Worm (Caenorhabditis elegans) whole organism, L4 larva: Measurements from ENCODE around the gene clec-56.

Experiments
- D1046.2 ChIP-seq: fragments of 200-800 bp; sonication (Bioruptor generic); IDR thresholded peaks from 2 replicates; pipeline ENCODE4 v1.3.6; 2022; ENCODE audit warnings: missing genetic modification characterization, missing compliant biosample characterization
- F49E8.2 ChIP-seq: sonication (generic microtip); optimal IDR thresholded peaks from 2 replicates; lab custom pipeline; 2016; ENCODE audit warnings: missing compliant biosample characterization, mild to moderate bottlenecking, missing genetic modification characterization, borderline replicate concordance
- Y48G9A.11 ChIP-seq: fragments of 200-800 bp; sonication (Bioruptor generic); IDR thresholded peaks from 2 replicates; pipeline ENCODE4 v1.3.6; 2022; ENCODE audit warnings: missing genetic modification reagents, missing genetic modification characterization, missing compliant biosample characterization
- aha-1 ChIP-seq: fragments of 150-350 bp; peaks from one replicate; lab custom pipeline; 2014; ENCODE audit warnings: missing biosample characterization, missing genetic modification characterization
- attf-4 ChIP-seq: sonication (generic microtip); optimal IDR thresholded peaks from 3 replicates; lab custom pipeline; 2017; ENCODE audit warnings: missing biosample characterization, missing genetic modification characterization
- ceh-20 ChIP-seq: fragments of 200-800 bp; sonication (Bioruptor generic); IDR thresholded peaks from 2 replicates; pipeline ENCODE4 v1.3.6; 2022; ENCODE audit warnings: missing genetic modification reagents, missing genetic modification characterization, missing compliant biosample characterization
- ceh-44 ChIP-seq: fragments of 200-800 bp; sonication (Bioruptor generic); IDR thresholded peaks from 2 replicates; pipeline ENCODE4 v1.3.6; 2022; ENCODE audit warnings: missing genetic modification reagents, missing genetic modification characterization, missing compliant biosample characterization
- ceh-62 ChIP-seq: sonication (generic microtip); optimal IDR thresholded peaks from 2 replicates; lab custom pipeline; 2017; ENCODE audit warnings: missing biosample characterization, missing genetic modification characterization
- ceh-82 ChIP-seq: sonication (generic microtip); optimal IDR thresholded peaks from 2 replicates; lab custom pipeline; 2017; ENCODE audit warnings: missing biosample characterization, missing genetic modification characterization
- dpl-1 ChIP-seq: fragments of 150-350 bp; optimal IDR thresholded peaks from 2 replicates; lab custom pipeline; 2014; ENCODE audit warnings: missing biosample characterization, missing genetic modification reagents, missing genetic modification characterization
- fos-1 ChIP-seq: fragments of 150-350 bp; optimal IDR thresholded peaks from 2 replicates; lab custom pipeline; 2014; ENCODE audit warnings: missing biosample characterization, missing genetic modification characterization
- gei-8 ChIP-seq: fragments of 200-800 bp; sonication (Bioruptor generic); optimal IDR thresholded peaks from 2 replicates; lab custom pipeline; 2018; ENCODE audit warnings: mild to moderate bottlenecking, missing genetic modification characterization, missing compliant biosample characterization
- jun-1 ChIP-seq: fragments of 150-350 bp; optimal IDR thresholded peaks from 2 replicates; lab custom pipeline; 2014; ENCODE audit warnings: missing biosample characterization, missing genetic modification reagents, missing genetic modification characterization
- lin-1 ChIP-seq: fragments of 200-800 bp; sonication (Bioruptor generic); IDR thresholded peaks from 2 replicates; pipeline ENCODE4 v1.3.6; 2022; ENCODE audit warnings: missing genetic modification reagents, missing genetic modification characterization, missing compliant biosample characterization
- lin-13 ChIP-seq: fragments of 150-350 bp; optimal IDR thresholded peaks from 2 replicates; lab custom pipeline; 2014; ENCODE audit warnings: missing biosample characterization, missing genetic modification reagents, missing genetic modification characterization
- lin-15B ChIP-seq: fragments of 150-350 bp; sonication (generic microtip); optimal IDR thresholded peaks from 3 replicates; lab custom pipeline; 2014; ENCODE audit warnings: missing biosample characterization, missing genetic modification characterization
- lin-39 ChIP-seq: fragments of 150-350 bp; optimal IDR thresholded peaks from 2 replicates; lab custom pipeline; 2014; ENCODE audit warnings: missing biosample characterization, missing genetic modification reagents, missing genetic modification characterization
- lir-3 ChIP-seq: sonication (generic microtip); optimal IDR thresholded peaks from 2 replicates; lab custom pipeline; 2016; ENCODE audit warnings: mild to moderate bottlenecking, missing genetic modification characterization, missing compliant biosample characterization
- mes-2 ChIP-seq: sonication (generic microtip); optimal IDR thresholded peaks from 2 replicates; lab custom pipeline; 2016; ENCODE audit warnings: missing genotype, mild to moderate bottlenecking, missing genetic modification characterization, missing compliant biosample characterization; ENCODE audit not compliant: poor library complexity, severe bottlenecking
- mxl-2 ChIP-seq: fragments of 200-800 bp; sonication (Bioruptor generic); conservative IDR thresholded peaks from 2 replicates; pipeline ENCODE4 v1.3.6; 2022; ENCODE audit warnings: missing genetic modification reagents, missing genetic modification characterization, missing compliant biosample characterization
- mxl-3 ChIP-seq: fragments of 200-800 bp; sonication (Bioruptor generic); optimal IDR thresholded peaks from 2 replicates; lab custom pipeline; 2018; ENCODE audit warnings: mild to moderate bottlenecking, missing genetic modification characterization, missing compliant biosample characterization
- nhr-102 ChIP-seq: sonication (generic microtip); optimal IDR thresholded peaks from 2 replicates; lab custom pipeline; 2016; ENCODE audit warnings: mild to moderate bottlenecking, missing genetic modification characterization, moderate library complexity, missing compliant biosample characterization
- nhr-77 ChIP-seq: fragments of 150-350 bp; optimal IDR thresholded peaks from 2 replicates; lab custom pipeline; 2014; ENCODE audit warnings: missing biosample characterization, missing genetic modification characterization
- php-3 ChIP-seq: fragments of 200-800 bp; sonication (Bioruptor generic); IDR thresholded peaks from 2 replicates; pipeline ENCODE4 v1.3.6; 2022; ENCODE audit warnings: missing genetic modification reagents, missing genetic modification characterization, missing compliant biosample characterization
- saeg-2 ChIP-seq: fragments of 200-800 bp; sonication (Bioruptor generic); IDR thresholded peaks from 2 replicates; pipeline ENCODE4 v1.3.6; 2022; ENCODE audit warnings: missing genetic modification reagents, missing genetic modification characterization, missing compliant biosample characterization
- set-16 ChIP-seq: fragments of 200-800 bp; sonication (Bioruptor generic); IDR thresholded peaks from 2 replicates; pipeline ENCODE4 v1.3.6; 2022; ENCODE audit warnings: missing genetic modification reagents, missing genetic modification characterization, missing compliant biosample characterization
- snpc-1.2 ChIP-seq: fragments of 200-800 bp; sonication (Bioruptor generic); IDR thresholded peaks from 2 replicates; pipeline ENCODE4 v1.3.6; 2022; ENCODE audit warnings: missing genetic modification reagents, missing genetic modification characterization, missing compliant biosample characterization
- snpc-4 ChIP-seq: fragments of 150-350 bp; optimal IDR thresholded peaks from 2 replicates; lab custom pipeline; 2014; ENCODE audit warnings: missing biosample characterization, missing genetic modification characterization
- tra-1 ChIP-seq: fragments of 200-800 bp; sonication (Bioruptor generic); IDR thresholded peaks from 2 replicates; pipeline ENCODE4 v1.3.6; 2022; ENCODE audit warnings: missing genetic modification reagents, missing genetic modification characterization, missing compliant biosample characterization
- unc-130 ChIP-seq: sonication (generic microtip); optimal IDR thresholded peaks from 2 replicates; lab custom pipeline; 2016; ENCODE audit warnings: missing genetic modification reagents, missing genetic modification characterization, missing compliant biosample characterization
- unc-62 ChIP-seq, 3 experiments: fragments of 150-350 bp in 1 of 3; sonication (generic microtip); optimal IDR thresholded peaks in 2 of 3; peaks in 1 of 3; 1 replicate in 1 of 3; 2 replicates in 2 of 3; lab custom pipeline; 2014 to 2017; ENCODE audit warnings: missing biosample characterization in 3 of 3, missing genetic modification characterization in 3 of 3, missing genetic modification reagents in 3 of 3, missing genotype in 1 of 3
- vab-7 ChIP-seq: fragments of 200-800 bp; sonication (Bioruptor generic); IDR thresholded peaks from 2 replicates; pipeline ENCODE4 v1.3.6; 2022; ENCODE audit warnings: missing genetic modification reagents, missing genetic modification characterization, missing compliant biosample characterization
- ztf-11 ChIP-seq: fragments of 150-350 bp; optimal IDR thresholded peaks from 2 replicates; lab custom pipeline; 2014; ENCODE audit warnings: missing biosample characterization, missing genetic modification characterization

Gene clec-56

DNA sequence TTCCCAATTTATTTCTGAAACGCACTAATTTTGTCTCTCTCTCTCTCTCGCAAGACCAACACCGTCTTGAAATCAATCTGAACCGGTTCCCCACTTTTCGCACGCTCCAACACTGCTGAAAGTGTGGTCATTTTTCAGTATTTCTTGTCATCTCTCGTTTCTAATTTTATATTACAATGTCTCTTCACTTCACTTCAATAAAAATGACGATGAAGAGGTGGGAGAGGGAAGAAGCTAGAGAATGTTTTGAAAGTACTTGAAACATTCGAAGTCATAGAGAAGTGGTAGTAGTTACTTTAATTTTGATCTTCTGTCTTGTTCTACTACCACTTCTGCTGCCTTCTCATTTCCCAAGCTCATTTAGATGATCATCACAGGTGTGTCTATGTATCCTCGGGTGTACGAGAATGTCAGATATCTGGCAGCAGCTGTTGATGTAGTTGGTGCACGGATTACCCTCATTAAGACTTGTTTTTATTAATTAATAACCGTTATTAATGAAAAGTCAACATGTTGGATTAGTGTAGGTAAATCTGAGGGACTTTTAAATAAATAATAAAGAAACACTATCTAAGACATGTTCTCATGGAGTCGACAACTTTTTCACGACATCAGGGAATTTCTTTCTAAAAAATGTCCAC is 36.0 kb upstream of the clec-56 start:
- no peak for TF ChIP-seq unc-130 (GFP tag; lab: Kevin White, UChicago)
- TF ChIP-seq aha-1 (tag; lab: Kevin White, UChicago) = peak; percentile 91
- TF ChIP-seq fos-1 (tag; lab: Kevin White, UChicago) = no peak
- TF ChIP-seq lin-1 (GFP tag; lab: Robert Waterston, UW) = no peak
- no peak for TF ChIP-seq saeg-2
- no peak for TF ChIP-seq lin-39
- no peak for TF ChIP-seq vab-7
- TF ChIP-seq unc-62 (GFP tag; optimal IDR thresholded peaks at IDR 0.05 in 1 of 2; lab: Kevin White, UChicago) = peak in 1 of 2 experiments; percentile 57
- no peak for TF ChIP-seq unc-62 (tag; optimal IDR thresholded peaks at IDR 0.05; lab: Kevin White, UChicago)
- TF ChIP-seq Y48G9A.11 (GFP tag; lab: Robert Waterston, UW) = no peak
- no peak for TF ChIP-seq ceh-62 (tag; lab: Kevin White, UChicago)
- no peak for TF ChIP-seq D1046.2
- TF ChIP-seq nhr-102 = no peak
- no peak for TF ChIP-seq gei-8 (GFP tag; lab: Kevin White, UChicago)
- TF ChIP-seq ztf-11 = no peak
- no peak for TF ChIP-seq attf-4 (tag; lab: Kevin White, UChicago)
- no peak for TF ChIP-seq lin-15B
- TF ChIP-seq dpl-1 (GFP tag; lab: Kevin White, UChicago) = no peak

DNA sequence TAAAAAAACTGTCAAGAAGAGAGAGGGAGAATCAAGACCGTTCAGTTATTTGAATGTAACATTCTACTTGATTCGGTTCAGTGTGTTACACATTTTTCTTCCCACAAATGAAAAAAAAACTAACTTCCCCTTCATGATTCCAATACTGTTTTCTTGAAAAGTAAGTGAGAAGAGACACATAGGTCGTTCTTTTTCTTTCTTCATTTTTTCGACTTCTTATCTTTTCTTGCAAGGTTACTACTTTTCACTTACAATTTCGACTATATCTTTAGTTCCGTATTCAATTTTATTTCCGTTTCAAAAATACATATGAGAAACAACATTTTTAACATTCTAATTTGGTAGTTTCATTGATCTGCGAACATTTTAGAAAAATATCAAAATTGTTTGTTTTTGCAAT is 35.0 kb upstream of the clec-56 start:
- TF ChIP-seq F49E8.2 (tag; lab: Kevin White, UChicago) (no peak), vab-7 (no peak), aha-1 (tag; lab: Kevin White, UChicago) (peak; percentile 55), unc-62 (GFP tag; optimal IDR thresholded peaks at IDR 0.05 in 1 of 2; lab: Kevin White, UChicago) (peak in 1 of 2 experiments; percentile 97), unc-62 (tag; optimal IDR thresholded peaks at IDR 0.05; lab: Kevin White, UChicago) (no peak), mxl-3 (GFP tag; lab: Kevin White, UChicago) (no peak), tra-1 (no peak), set-16 (no peak)
- TF ChIP-seq, all 104 proteins: peak for 2

DNA sequence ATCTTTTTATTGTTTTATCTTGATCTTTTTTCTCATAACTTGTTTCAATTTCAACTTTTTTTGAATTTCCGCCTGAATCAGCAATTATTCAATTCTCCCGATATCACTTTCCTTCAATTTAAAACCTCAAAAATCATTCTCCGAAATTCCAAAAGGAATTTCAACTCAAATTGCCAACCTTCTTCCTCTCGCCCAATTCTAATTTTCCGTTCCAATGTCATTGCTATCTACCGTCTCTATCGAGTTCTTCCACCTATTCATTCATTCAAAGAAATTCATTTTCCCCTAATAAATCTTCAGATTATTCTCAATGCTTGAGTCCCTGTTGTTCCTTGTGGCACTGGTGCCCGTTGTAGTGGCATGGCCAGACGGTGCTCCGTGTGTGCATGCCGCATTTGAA is 33.4 kb upstream of the clec-56 start, which contains the start of gene F23B12.4:
TSS of gene F23B12.4 (plus strand) at position 301 of the 400 bp plus-strand sequence.
- no peak for TF ChIP-seq ceh-82
- TF ChIP-seq snpc-4 (tag; lab: Kevin White, UChicago) = no peak
- no peak for TF ChIP-seq lin-13 (GFP tag; lab: Kevin White, UChicago)
- TF ChIP-seq php-3 (GFP tag; lab: Robert Waterston, UW) = no peak
- no peak for TF ChIP-seq snpc-1.2
- TF ChIP-seq F49E8.2 (tag; lab: Kevin White, UChicago) = no peak
- TF ChIP-seq ceh-44 (GFP tag; lab: Robert Waterston, UW) = no peak
- no peak for TF ChIP-seq gei-8 (GFP tag; lab: Kevin White, UChicago)
- no peak for TF ChIP-seq nhr-77
- TF ChIP-seq tra-1 = no peak
- TF ChIP-seq jun-1 (tag; lab: Kevin White, UChicago) = no peak
- no peak for TF ChIP-seq lir-3
- no peak for TF ChIP-seq mxl-2 (GFP tag; lab: Robert Waterston, UW)
- TF ChIP-seq, all 104 proteins: peak for 0

DNA sequence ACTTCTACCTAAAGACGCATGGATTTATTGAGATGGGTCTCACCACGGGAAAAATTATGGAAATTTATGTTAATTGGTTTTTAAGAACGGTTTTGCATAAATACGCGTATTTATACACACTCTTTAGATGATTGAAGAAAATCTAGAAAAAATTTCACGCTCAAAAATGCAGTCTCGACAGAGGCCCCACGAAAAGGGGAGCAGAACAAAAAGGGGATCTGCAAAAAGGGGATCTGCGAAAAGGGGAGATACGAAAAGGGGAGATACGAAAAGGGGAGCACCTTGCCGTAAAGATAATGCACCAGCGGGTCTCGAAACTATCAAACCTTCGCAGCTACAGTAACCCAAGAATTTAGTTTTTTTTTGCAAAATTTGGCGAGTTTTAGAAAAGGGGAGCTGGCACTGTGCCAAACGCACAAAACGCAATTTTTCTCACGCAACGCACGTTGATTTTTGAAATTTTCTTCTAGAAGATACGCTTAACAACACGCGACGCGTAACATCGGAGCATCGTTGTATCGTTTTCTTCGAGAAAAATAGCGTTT is 30.7 kb upstream of the clec-56 start:
- peak; percentile 53 for TF ChIP-seq mes-2 (tag; lab: Kevin White, UChicago)
- TF ChIP-seq, all 104 proteins: peak for 1; not testable (repeated sequence) for 103

DNA sequence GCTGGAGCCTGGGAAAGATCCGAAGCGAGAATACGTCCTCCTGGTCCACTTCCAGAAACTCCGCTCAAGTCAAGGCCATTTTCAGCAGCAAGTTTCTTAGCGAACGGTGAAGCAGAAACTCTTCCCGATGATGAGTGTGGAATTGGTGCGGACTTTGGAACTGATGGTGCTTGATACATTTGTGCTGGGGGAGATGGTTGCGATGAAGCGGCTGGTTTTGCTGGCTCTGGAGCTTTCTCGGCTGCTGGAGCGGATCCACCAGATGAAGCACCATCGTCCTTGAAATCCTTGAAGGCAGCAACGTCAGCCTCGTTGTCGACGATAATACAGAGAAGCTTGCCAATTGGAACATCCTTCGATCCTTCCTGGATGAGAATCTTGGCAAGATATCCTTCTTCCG is 27.7 kb upstream of the clec-56 start:
- TF ChIP-seq set-16 = peak; percentile 51
- no peak for TF ChIP-seq ceh-20 (GFP tag; lab: Robert Waterston, UW)
